Worm (Caenorhabditis elegans) whole organism, L2 larva: ENCODE data around the gene rab-39.

ENCODE experiments used
- C34F6.9 ChIP-seq: fragments of 150-350 bp; optimal IDR thresholded peaks from 2 replicates; lab custom pipeline; 2014; ENCODE audit warnings: missing biosample characterization, missing genetic modification characterization
- R02D3.7 ChIP-seq: fragments of 150-350 bp; optimal IDR thresholded peaks from 2 replicates; lab custom pipeline; 2014; ENCODE audit warnings: missing biosample characterization, missing genetic modification characterization
- Y55F3AM.14 ChIP-seq: fragments of 200-800 bp; sonication (Bioruptor generic); optimal IDR thresholded peaks from 2 replicates; lab custom pipeline; 2018; ENCODE audit warnings: mild to moderate bottlenecking, missing genetic modification characterization, missing compliant biosample characterization
- ZK546.5 ChIP-seq: sonication (generic microtip); optimal IDR thresholded peaks from 2 replicates; lab custom pipeline; 2017; ENCODE audit warnings: missing biosample characterization, missing genetic modification characterization
- ama-1 ChIP-seq: fragments of 150-350 bp; optimal IDR thresholded peaks from 2 replicates; lab custom pipeline; 2018; ENCODE audit warnings: inconsistent platforms
- blmp-1 ChIP-seq: sonication (generic microtip); optimal IDR thresholded peaks from 2 replicates; lab custom pipeline; 2017; ENCODE audit warnings: missing genetic modification characterization, mild to moderate bottlenecking, missing compliant biosample characterization, antibody characterized with exemption, moderate library complexity; ENCODE audit not compliant: insufficient read depth
- ceh-82 ChIP-seq: fragments of 150-350 bp; optimal IDR thresholded peaks from 2 replicates; lab custom pipeline; 2014; ENCODE audit warnings: missing biosample characterization, missing genetic modification characterization
- crh-2 ChIP-seq: sonication (generic microtip); optimal IDR thresholded peaks from 2 replicates; lab custom pipeline; 2017; ENCODE audit warnings: missing biosample characterization, missing genetic modification characterization
- elt-1 ChIP-seq: fragments of 150-350 bp; optimal IDR thresholded peaks from 2 replicates; lab custom pipeline; 2014; ENCODE audit warnings: missing biosample characterization, missing genetic modification characterization
- elt-3 ChIP-seq: sonication (generic microtip); optimal IDR thresholded peaks from 2 replicates; lab custom pipeline; 2017; ENCODE audit warnings: missing biosample characterization, missing genetic modification characterization
- fos-1 ChIP-seq: fragments of 150-350 bp; optimal IDR thresholded peaks from 2 replicates; lab custom pipeline; 2014; ENCODE audit warnings: missing biosample characterization, missing genetic modification characterization
- gmeb-1 ChIP-seq: fragments of 150-350 bp; optimal IDR thresholded peaks from 2 replicates; lab custom pipeline; 2014; ENCODE audit warnings: missing biosample characterization, missing genetic modification characterization
- lin-11 ChIP-seq: fragments of 150-350 bp; sonication (generic microtip); optimal IDR thresholded peaks from 2 replicates; lab custom pipeline; 2014; ENCODE audit warnings: missing biosample characterization, missing genetic modification characterization, inconsistent platforms, mixed read lengths
- lin-13 ChIP-seq: fragments of 150-350 bp; optimal IDR thresholded peaks from 2 replicates; lab custom pipeline; 2014; ENCODE audit warnings: missing biosample characterization, missing genetic modification reagents, missing genetic modification characterization
- lin-39 ChIP-seq: fragments of 150-350 bp; optimal IDR thresholded peaks from 2 replicates; lab custom pipeline; 2014; ENCODE audit warnings: missing biosample characterization, missing genetic modification reagents, missing genetic modification characterization
- lsy-2 ChIP-seq, 2 experiments: fragments of 150-350 bp in 1 of 2; sonication (generic microtip) in 1 of 2; optimal IDR thresholded peaks; 2 replicates each; lab custom pipeline; 2014 to 2017; ENCODE audit warnings: missing biosample characterization in 2 of 2, missing genetic modification characterization in 2 of 2
- nhr-10 ChIP-seq: sonication (generic microtip); optimal IDR thresholded peaks from 2 replicates; lab custom pipeline; 2017; ENCODE audit warnings: missing biosample characterization, missing genetic modification characterization
- nhr-21 ChIP-seq: fragments of 150-350 bp; optimal IDR thresholded peaks from 2 replicates; lab custom pipeline; 2014; ENCODE audit warnings: missing biosample characterization, missing genetic modification characterization
- nhr-23 ChIP-seq: fragments of 150-350 bp; optimal IDR thresholded peaks from 2 replicates; lab custom pipeline; 2014; ENCODE audit warnings: missing biosample characterization, missing genetic modification reagents, missing genetic modification characterization
- nhr-237 ChIP-seq: fragments of 150-350 bp; optimal IDR thresholded peaks from 2 replicates; lab custom pipeline; 2014; ENCODE audit warnings: missing biosample characterization, missing genetic modification characterization
- nhr-25 ChIP-seq: fragments of 150-350 bp; sonication (generic microtip); optimal IDR thresholded peaks from 3 replicates; lab custom pipeline; 2014; ENCODE audit warnings: missing biosample characterization, missing genetic modification characterization
- nhr-77 ChIP-seq: fragments of 150-350 bp; optimal IDR thresholded peaks from 2 replicates; lab custom pipeline; 2014; ENCODE audit warnings: missing biosample characterization, missing genetic modification characterization
- peb-1 ChIP-seq: fragments of 150-350 bp; optimal IDR thresholded peaks from 2 replicates; lab custom pipeline; 2014; ENCODE audit warnings: missing biosample characterization, missing genetic modification characterization
- sem-4 ChIP-seq: fragments of 150-350 bp; optimal IDR thresholded peaks from 2 replicates; lab custom pipeline; 2014; ENCODE audit warnings: missing biosample characterization, missing genetic modification reagents, missing genetic modification characterization
- skn-1 ChIP-seq: sonication (generic microtip); optimal IDR thresholded peaks from 2 replicates; lab custom pipeline; 2017; ENCODE audit warnings: missing biosample characterization, missing genetic modification characterization
- sma-3 ChIP-seq: sonication (generic microtip); optimal IDR thresholded peaks from 2 replicates; lab custom pipeline; 2016; ENCODE audit warnings: missing genetic modification reagents, missing genetic modification characterization, missing compliant biosample characterization
- sma-9 ChIP-seq, 2 experiments: fragments of 150-350 bp in 1 of 2; sonication (generic microtip) in 1 of 2; optimal IDR thresholded peaks; 2 replicates each; lab custom pipeline; 2014 to 2016; ENCODE audit warnings: missing genetic modification characterization in 2 of 2, mild to moderate bottlenecking in 1 of 2, missing biosample characterization in 1 of 2, missing compliant biosample characterization in 1 of 2, missing genetic modification reagents in 1 of 2, moderate library complexity in 1 of 2
- unc-39 ChIP-seq: fragments of 150-350 bp; optimal IDR thresholded peaks from 2 replicates; lab custom pipeline; 2014; ENCODE audit warnings: missing biosample characterization, missing genetic modification characterization
- unc-55 ChIP-seq: fragments of 150-350 bp; sonication (generic microtip); optimal IDR thresholded peaks from 3 replicates; lab custom pipeline; 2014; ENCODE audit warnings: missing biosample characterization, missing genetic modification reagents, missing genetic modification characterization
- unc-62 ChIP-seq: fragments of 150-350 bp; optimal IDR thresholded peaks from 2 replicates; lab custom pipeline; 2014; ENCODE audit warnings: missing biosample characterization, missing genetic modification reagents, missing genetic modification characterization
- zag-1 ChIP-seq: fragments of 150-350 bp; optimal IDR thresholded peaks from 2 replicates; lab custom pipeline; 2014; ENCODE audit warnings: missing biosample characterization, missing genetic modification characterization
- ztf-1 ChIP-seq: fragments of 200-800 bp; sonication (Bioruptor generic); conservative IDR thresholded peaks from 2 replicates; pipeline ENCODE4 v1.3.6; 2022; ENCODE audit warnings: missing genetic modification characterization, missing compliant biosample characterization
- ztf-11 ChIP-seq: sonication (generic microtip); optimal IDR thresholded peaks from 2 replicates; lab custom pipeline; 2017; ENCODE audit warnings: missing biosample characterization, missing genetic modification characterization
- ztf-4 ChIP-seq: fragments of 150-350 bp; optimal IDR thresholded peaks from 2 replicates; lab custom pipeline; 2014; ENCODE audit warnings: missing biosample characterization, missing genetic modification characterization

The rab-39 gene

DNA sequence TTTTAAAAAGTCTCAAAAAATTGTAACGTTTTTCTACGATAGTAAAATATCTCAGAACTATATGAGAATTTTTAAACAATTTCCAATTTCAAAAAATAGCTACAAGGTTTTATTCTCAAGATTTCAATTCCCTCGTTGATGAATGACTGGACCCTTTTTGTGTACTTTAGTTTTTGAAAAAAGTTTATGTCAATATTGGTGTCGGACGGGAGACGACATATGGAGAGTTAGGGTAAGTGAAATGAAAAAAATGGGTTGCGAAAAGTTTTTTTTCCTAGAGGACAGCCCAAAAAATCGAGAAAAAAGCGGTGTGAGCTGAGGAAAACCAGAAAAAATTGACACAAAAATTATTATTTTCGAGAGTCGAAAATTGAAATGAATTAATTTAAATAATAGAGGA is 41.9 kb downstream of the rab-39 start:
- TF ChIP-seq unc-55 (GFP tag; lab: Kevin White, UChicago), result no peak
- TF ChIP-seq ztf-11 (tag; lab: Kevin White, UChicago), result no peak
- peak; percentile 3 for TF ChIP-seq sma-9 (GFP tag; optimal IDR thresholded peaks at IDR 0.05; lab: Kevin White, UChicago)
- TF ChIP-seq sma-9 (tag; optimal IDR thresholded peaks at IDR 0.05; lab: Kevin White, UChicago), result no peak
- TF ChIP-seq peb-1, result no peak
- no peak for TF ChIP-seq lin-13 (GFP tag; lab: Kevin White, UChicago)
- no peak for TF ChIP-seq fos-1 (tag; lab: Kevin White, UChicago)

DNA sequence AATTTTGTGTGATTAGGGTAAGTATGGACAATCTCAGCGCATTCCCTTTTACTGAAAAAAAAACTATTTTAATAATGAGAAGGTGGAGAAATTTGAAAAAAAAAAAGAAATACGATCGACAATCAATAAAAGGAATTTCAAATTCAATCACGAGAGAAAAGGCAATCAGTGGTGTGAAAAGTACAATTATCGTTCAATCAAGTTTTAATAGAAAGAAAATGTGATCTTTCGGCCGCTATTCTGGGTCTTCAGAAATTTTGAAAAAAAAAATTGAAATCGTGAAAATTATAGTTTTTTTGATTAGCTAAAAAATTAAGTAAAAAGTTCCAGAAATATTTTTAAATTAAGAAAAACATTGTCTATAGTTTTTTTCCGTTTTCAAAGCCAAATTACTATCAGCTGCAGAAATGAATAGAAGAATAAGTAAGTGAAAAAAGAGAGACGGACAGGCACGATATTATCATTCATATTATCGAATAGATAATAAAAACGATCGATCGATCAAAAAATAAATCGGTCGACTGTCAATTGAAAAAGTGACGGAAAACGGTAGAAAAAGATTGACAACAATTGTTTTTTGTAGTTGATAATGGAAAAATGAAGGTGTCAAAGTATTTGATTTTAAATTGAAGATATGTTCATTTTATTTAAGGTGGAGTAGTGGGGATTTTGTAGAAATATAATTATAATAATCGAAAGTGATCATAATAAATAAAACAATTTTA is 42.5 kb downstream of the rab-39 start, which contains the start of gene gldi-3:
Gene gldi-3 (minus strand): TSS at position 51 of the 725 bp plus-strand sequence.
- TF ChIP-seq fos-1 (tag; lab: Kevin White, UChicago) (peak; percentile 48), lsy-2 (tag; optimal IDR thresholded peaks at IDR 0.05; lab: Kevin White, UChicago) (peak in 1 of 2 experiments; percentile 23), ztf-4 (tag; lab: Kevin White, UChicago) (peak; percentile 16), sma-3 (GFP tag; lab: Kevin White, UChicago) (no peak), nhr-21 (tag; lab: Kevin White, UChicago) (no peak)

DNA sequence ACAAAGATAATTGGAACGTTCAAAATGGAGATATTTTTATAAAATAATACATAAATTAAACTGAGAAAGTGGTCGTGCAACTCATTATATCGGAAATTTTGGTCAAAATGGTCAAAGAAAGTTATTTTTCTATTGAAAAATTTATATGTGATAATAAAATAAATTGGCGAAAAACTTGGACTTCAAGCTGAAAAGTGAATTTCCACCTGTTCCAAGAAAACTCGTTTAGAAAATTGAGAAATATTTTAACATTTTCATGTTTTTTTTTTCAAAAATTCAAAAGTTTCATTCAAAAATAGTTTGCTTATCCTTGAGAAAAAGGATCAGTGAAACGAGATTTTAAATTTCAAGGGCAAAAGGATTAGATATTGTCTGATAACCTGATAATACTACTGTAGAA is 43.7 kb downstream of the rab-39 start:
- TF ChIP-seq unc-62 (GFP tag; lab: Kevin White, UChicago) (no peak), unc-39 (tag; lab: Kevin White, UChicago) (no peak), sma-9 (GFP tag; optimal IDR thresholded peaks at IDR 0.05; lab: Kevin White, UChicago) (no peak), sma-9 (tag; optimal IDR thresholded peaks at IDR 0.05; lab: Kevin White, UChicago) (no peak), skn-1 (tag; lab: Kevin White, UChicago) (no peak), nhr-10 (tag; lab: Kevin White, UChicago) (no peak), ZK546.5 (tag; lab: Kevin White, UChicago) (no peak), crh-2 (no peak), elt-3 (tag; lab: Kevin White, UChicago) (no peak), ztf-4 (tag; lab: Kevin White, UChicago) (no peak), lin-11 (tag; lab: Kevin White, UChicago) (no peak), ceh-82 (tag; lab: Kevin White, UChicago) (no peak), nhr-237 (tag; lab: Kevin White, UChicago) (no peak)

DNA sequence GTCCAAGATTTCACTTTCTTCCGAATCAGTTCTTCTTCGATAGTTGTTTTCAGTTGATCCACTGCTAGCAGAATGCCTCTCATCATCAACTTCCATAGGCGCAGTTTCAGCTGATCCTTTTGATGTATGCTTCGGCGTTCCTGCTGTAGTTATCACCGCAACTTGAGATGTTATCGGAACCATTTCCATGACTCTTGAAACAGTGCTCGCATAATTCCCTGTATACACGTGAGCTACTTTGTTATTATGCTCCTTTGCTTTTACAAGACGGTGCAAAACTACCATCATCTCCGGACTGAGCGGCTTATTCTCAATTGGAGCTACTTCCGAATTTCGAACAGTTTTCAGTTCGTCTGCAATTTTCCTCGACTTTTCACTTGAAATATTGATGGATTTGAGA is 45.6 kb downstream of the rab-39 start:
- TF ChIP-seq lin-13 (GFP tag; lab: Kevin White, UChicago) (no peak), nhr-23 (tag; lab: Kevin White, UChicago) (no peak), ztf-11 (tag; lab: Kevin White, UChicago) (no peak), nhr-77 (tag; lab: Kevin White, UChicago) (no peak), fos-1 (tag; lab: Kevin White, UChicago) (no peak)

DNA sequence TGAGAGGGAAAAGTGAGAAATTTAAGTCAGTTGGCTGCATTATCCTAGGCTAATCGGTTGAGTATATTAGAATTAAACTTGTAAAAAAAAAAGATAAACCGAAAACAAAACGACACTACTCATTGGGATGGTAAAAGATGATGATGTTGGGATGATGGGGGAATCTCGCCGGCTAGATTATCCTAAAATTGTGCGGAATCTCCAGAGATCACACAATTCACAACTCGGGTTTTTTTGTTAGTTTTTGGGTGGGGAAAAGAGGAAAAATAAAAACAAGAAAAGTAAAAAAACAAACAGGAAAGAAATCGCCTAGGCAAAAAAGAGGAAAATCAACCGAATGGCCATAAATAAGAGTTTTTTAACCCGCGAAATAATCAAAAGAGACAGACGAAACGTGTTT is 47.5 kb downstream of the rab-39 start:
- peak in 1 of 2 experiments; percentile 6 for TF ChIP-seq lsy-2 (tag; optimal IDR thresholded peaks at IDR 0.05; lab: Kevin White, UChicago)
- no peak for TF ChIP-seq fos-1 (tag; lab: Kevin White, UChicago)
- TF ChIP-seq C34F6.9 (tag; lab: Kevin White, UChicago), result no peak
- TF ChIP-seq zag-1 (tag; lab: Kevin White, UChicago), result no peak
- TF ChIP-seq crh-2, result peak; percentile 8
- no peak for TF ChIP-seq nhr-25 (tag; lab: Kevin White, UChicago)

DNA sequence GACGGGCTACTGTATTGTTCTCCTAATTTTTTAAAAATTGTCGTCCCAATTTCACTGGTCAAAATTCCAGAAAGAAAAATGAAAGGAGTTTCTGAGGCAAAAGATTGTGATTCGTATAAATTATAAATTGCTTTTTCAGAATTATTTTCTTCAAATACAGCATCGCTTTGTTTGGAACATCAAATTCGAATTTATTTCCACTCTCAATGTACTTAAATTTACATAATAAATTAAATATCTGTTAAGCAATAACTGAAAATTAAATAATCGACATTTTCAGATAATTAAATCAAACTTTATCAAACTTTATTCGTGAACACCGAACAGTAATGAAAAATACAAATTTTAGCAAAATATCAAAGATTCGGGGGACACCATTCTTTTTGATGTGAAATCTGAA is 48.0 kb downstream of the rab-39 start:
- TF ChIP-seq sma-9 (GFP tag; optimal IDR thresholded peaks at IDR 0.05; lab: Kevin White, UChicago), result no peak
- no peak for TF ChIP-seq sma-9 (tag; optimal IDR thresholded peaks at IDR 0.05; lab: Kevin White, UChicago)
- TF ChIP-seq sem-4 (tag; lab: Kevin White, UChicago), result no peak
- TF ChIP-seq ztf-1 (GFP tag; lab: Robert Waterston, UW), result no peak
- TF ChIP-seq elt-3 (tag; lab: Kevin White, UChicago), result no peak
- TF ChIP-seq nhr-25 (tag; lab: Kevin White, UChicago), result no peak
- no peak for TF ChIP-seq ZK546.5 (tag; lab: Kevin White, UChicago)
- TF ChIP-seq unc-62 (GFP tag; lab: Kevin White, UChicago), result no peak
- no peak for TF ChIP-seq crh-2
- TF ChIP-seq blmp-1, result no peak
- TF ChIP-seq sma-3 (GFP tag; lab: Kevin White, UChicago), result no peak
- no peak for TF ChIP-seq nhr-77 (tag; lab: Kevin White, UChicago)
- no peak for TF ChIP-seq lin-39 (tag; lab: Kevin White, UChicago)
- TF ChIP-seq gmeb-1 (tag; lab: Kevin White, UChicago), result no peak
- TF ChIP-seq Y55F3AM.14, result no peak
- TF ChIP-seq C34F6.9 (tag; lab: Kevin White, UChicago), result no peak
- no peak for TF ChIP-seq nhr-10 (tag; lab: Kevin White, UChicago)
- no peak for TF ChIP-seq ama-1 (lab: Kevin White, UChicago)
- TF ChIP-seq elt-1 (tag; lab: Kevin White, UChicago), result no peak
- TF ChIP-seq R02D3.7 (tag; lab: Kevin White, UChicago), result no peak
